Worm (Caenorhabditis elegans) whole organism, L1 larva: ENCODE results near the gene exos-7.

Experiments used
- C04F5.9 ChIP-seq: sonication (generic microtip); optimal IDR thresholded peaks from 2 replicates; lab custom pipeline; 2016; ENCODE audit warnings: missing genetic modification characterization, missing compliant biosample characterization
- F16B12.6 ChIP-seq: fragments of 150-350 bp; optimal IDR thresholded peaks from 2 replicates; lab custom pipeline; 2014; ENCODE audit warnings: missing biosample characterization, missing genetic modification characterization
- Y116A8C.19 ChIP-seq: sonication (generic microtip); optimal IDR thresholded peaks from 2 replicates; lab custom pipeline; 2016; ENCODE audit warnings: missing compliant biosample characterization, missing genetic modification characterization, borderline replicate concordance
- aha-1 ChIP-seq: fragments of 150-350 bp; optimal IDR thresholded peaks from 2 replicates; lab custom pipeline; 2014; ENCODE audit warnings: missing biosample characterization, missing genetic modification characterization
- alr-1 ChIP-seq: fragments of 200-800 bp; sonication (Bioruptor generic); optimal IDR thresholded peaks from 2 replicates; lab custom pipeline; 2018; ENCODE audit warnings: borderline replicate concordance, mild to moderate bottlenecking, missing genetic modification characterization, missing compliant biosample characterization
- aly-2 ChIP-seq: fragments of 150-350 bp; optimal IDR thresholded peaks from 2 replicates; lab custom pipeline; 2014; ENCODE audit warnings: missing biosample characterization, missing genetic modification characterization
- ceh-82 ChIP-seq, 3 experiments: fragments of 150-350 bp in 1 of 3; sonication (generic microtip) in 2 of 3; optimal IDR thresholded peaks; 2 replicates each; lab custom pipeline; 2014 to 2017; ENCODE audit warnings: missing biosample characterization in 3 of 3, missing genetic modification characterization in 3 of 3
- ceh-88 ChIP-seq: fragments of 200-800 bp; sonication (Bioruptor generic); IDR thresholded peaks from 2 replicates; pipeline ENCODE4 v1.3.6; 2022; ENCODE audit warnings: missing genetic modification characterization, missing compliant biosample characterization
- ceh-90 ChIP-seq: sonication (generic microtip); optimal IDR thresholded peaks from 2 replicates; lab custom pipeline; 2016; ENCODE audit warnings: missing genetic modification characterization, missing compliant biosample characterization
- ces-1 ChIP-seq: fragments of 150-350 bp; optimal IDR thresholded peaks from 2 replicates; lab custom pipeline; 2014; ENCODE audit warnings: missing biosample characterization, missing genetic modification reagents, missing genetic modification characterization
- dpl-1 ChIP-seq, 3 experiments: fragments of 150-350 bp in 2 of 3; sonication (generic microtip) in 1 of 3; optimal IDR thresholded peaks; 2 replicates each; lab custom pipeline; 2014 to 2017; ENCODE audit warnings: missing biosample characterization in 3 of 3, missing genetic modification characterization in 3 of 3, missing genetic modification reagents in 3 of 3
- dsc-1 ChIP-seq: sonication (generic microtip); optimal IDR thresholded peaks from 2 replicates; lab custom pipeline; 2016; ENCODE audit warnings: mild to moderate bottlenecking, missing genetic modification characterization, missing compliant biosample characterization
- efl-1 ChIP-seq, 4 experiments: fragments of 150-350 bp; optimal IDR thresholded peaks in 3 of 4; peaks in 1 of 4; 1 replicate in 1 of 4; 2 replicates in 3 of 4; lab custom pipeline; 2014; ENCODE audit warnings: missing biosample characterization in 2 of 4, missing genetic modification characterization in 2 of 4, missing genetic modification reagents in 2 of 4
- efl-3 ChIP-seq: fragments of 200-800 bp; sonication (Bioruptor generic); optimal IDR thresholded peaks from 2 replicates; lab custom pipeline; 2018; ENCODE audit warnings: mild to moderate bottlenecking, missing genetic modification characterization, missing compliant biosample characterization
- egl-13 ChIP-seq: sonication (generic microtip); optimal IDR thresholded peaks from 2 replicates; lab custom pipeline; 2016; ENCODE audit warnings: missing genotype, missing genetic modification reagents, missing genetic modification characterization, missing compliant biosample characterization
- egl-27 ChIP-seq, 2 experiments: fragments of 150-350 bp in 1 of 2; sonication (generic microtip); optimal IDR thresholded peaks; 3 replicates each; lab custom pipeline; 2017 to 2018; ENCODE audit warnings: missing biosample characterization in 2 of 2, missing genetic modification characterization in 2 of 2, missing genetic modification reagents in 2 of 2
- elt-2 ChIP-seq: sonication (generic microtip); optimal IDR thresholded peaks from 2 replicates; lab custom pipeline; 2016; ENCODE audit warnings: missing genetic modification characterization, mild to moderate bottlenecking, inconsistent platforms, missing compliant biosample characterization, missing genetic modification reagents
- fkh-10 ChIP-seq: sonication (generic microtip); optimal IDR thresholded peaks from 2 replicates; lab custom pipeline; 2017; ENCODE audit warnings: missing biosample characterization, missing genetic modification reagents, missing genetic modification characterization
- grh-1 ChIP-seq: fragments of 200-800 bp; sonication (Bioruptor generic); IDR thresholded peaks from 2 replicates; pipeline ENCODE4 v1.3.6; 2022; ENCODE audit warnings: missing genetic modification reagents, missing genetic modification characterization, missing compliant biosample characterization
- isw-1 ChIP-seq: fragments of 200-800 bp; sonication (Bioruptor generic); IDR thresholded peaks from 2 replicates; pipeline ENCODE4 v1.3.6; 2022; ENCODE audit warnings: missing genetic modification characterization, missing compliant biosample characterization
- jun-1 ChIP-seq: fragments of 150-350 bp; optimal IDR thresholded peaks from 2 replicates; lab custom pipeline; 2014; ENCODE audit warnings: missing biosample characterization, missing genetic modification reagents, missing genetic modification characterization
- lin-39 ChIP-seq: fragments of 150-350 bp; optimal IDR thresholded peaks from 2 replicates; lab custom pipeline; 2014; ENCODE audit warnings: missing biosample characterization, missing genetic modification reagents, missing genetic modification characterization
- nhr-11 ChIP-seq: fragments of 150-350 bp; optimal IDR thresholded peaks from 2 replicates; lab custom pipeline; 2014; ENCODE audit warnings: missing biosample characterization, missing genetic modification characterization
- nhr-19 ChIP-seq: fragments of 200-800 bp; sonication (Bioruptor generic); conservative IDR thresholded peaks from 2 replicates; pipeline ENCODE4 v1.3.6; 2022; ENCODE audit warnings: missing genetic modification characterization, missing compliant biosample characterization
- nhr-20 ChIP-seq: sonication (generic microtip); optimal IDR thresholded peaks from 2 replicates; lab custom pipeline; 2016; ENCODE audit warnings: mild to moderate bottlenecking, missing genetic modification characterization, missing compliant biosample characterization
- nhr-237 ChIP-seq: fragments of 150-350 bp; optimal IDR thresholded peaks from 2 replicates; lab custom pipeline; 2014; ENCODE audit warnings: missing biosample characterization, missing genetic modification characterization
- nhr-47 ChIP-seq: sonication (generic microtip); optimal IDR thresholded peaks from 2 replicates; lab custom pipeline; 2016; ENCODE audit warnings: mild to moderate bottlenecking, missing genetic modification characterization, moderate library complexity, missing compliant biosample characterization
- nhr-85 ChIP-seq: sonication (generic microtip); peaks from one replicate; lab custom pipeline; 2016; ENCODE audit warnings: missing genetic modification characterization, inconsistent platforms, missing compliant biosample characterization
- pag-3 ChIP-seq: sonication (generic microtip); optimal IDR thresholded peaks from 2 replicates; lab custom pipeline; 2017; ENCODE audit warnings: missing genetic modification characterization, mild to moderate bottlenecking, missing compliant biosample characterization, antibody characterized with exemption, borderline replicate concordance; ENCODE audit not compliant: insufficient read depth
- rnt-1 ChIP-seq: sonication (generic microtip); optimal IDR thresholded peaks from 2 replicates; lab custom pipeline; 2016; ENCODE audit warnings: mild to moderate bottlenecking, missing genetic modification characterization, moderate library complexity, missing compliant biosample characterization
- snpc-4 ChIP-seq: fragments of 150-350 bp; optimal IDR thresholded peaks from 2 replicates; lab custom pipeline; 2014; ENCODE audit warnings: missing biosample characterization, missing genetic modification characterization
- snu-23 ChIP-seq: sonication (generic microtip); optimal IDR thresholded peaks from 2 replicates; lab custom pipeline; 2016; ENCODE audit warnings: missing genetic modification characterization, missing compliant biosample characterization
- sptf-1 ChIP-seq: fragments of 150-350 bp; optimal IDR thresholded peaks from 2 replicates; lab custom pipeline; 2014; ENCODE audit warnings: missing biosample characterization, missing genetic modification characterization
- tlp-1 ChIP-seq: fragments of 150-350 bp; optimal IDR thresholded peaks from 2 replicates; lab custom pipeline; 2014; ENCODE audit warnings: missing biosample characterization, missing genetic modification characterization
- unc-30 ChIP-seq: sonication (generic microtip); optimal IDR thresholded peaks from 2 replicates; lab custom pipeline; 2017; ENCODE audit warnings: missing biosample characterization, missing genetic modification characterization
- unc-86 ChIP-seq: sonication (generic microtip); optimal IDR thresholded peaks from 2 replicates; lab custom pipeline; 2016; ENCODE audit warnings: missing genetic modification characterization, missing compliant biosample characterization
- unc-98 ChIP-seq: fragments of 200-800 bp; sonication (Bioruptor generic); IDR thresholded peaks from 2 replicates; pipeline ENCODE4 v1.3.6; 2022; ENCODE audit warnings: missing genetic modification characterization, missing compliant biosample characterization
- vab-15 ChIP-seq: sonication (generic microtip); optimal IDR thresholded peaks from 2 replicates; lab custom pipeline; 2017; ENCODE audit warnings: missing genotype, mild to moderate bottlenecking, missing genetic modification characterization, missing compliant biosample characterization
- xbp-1 ChIP-seq: sonication (generic microtip); optimal IDR thresholded peaks from 2 replicates; lab custom pipeline; 2016; ENCODE audit warnings: missing genetic modification characterization, missing compliant biosample characterization
- zag-1 ChIP-seq: fragments of 150-350 bp; optimal IDR thresholded peaks from 2 replicates; lab custom pipeline; 2014; ENCODE audit warnings: missing biosample characterization, missing genetic modification characterization
- zip-4 ChIP-seq: fragments of 200-800 bp; sonication (Bioruptor generic); optimal IDR thresholded peaks from 2 replicates; lab custom pipeline; 2018; ENCODE audit warnings: mild to moderate bottlenecking, missing genetic modification characterization, moderate library complexity, missing compliant biosample characterization
- ztf-11 ChIP-seq, 2 experiments: sonication (generic microtip); optimal IDR thresholded peaks; 2 replicates each; lab custom pipeline; 2016 to 2017; ENCODE audit warnings: missing genetic modification characterization in 2 of 2, missing biosample characterization in 1 of 2, missing compliant biosample characterization in 1 of 2

Gene exos-7

ce11 chrV:20789105-20789504, 49.6 kb upstream of the exos-7 start, which contains the start of gene tpan-1 (continued):
- no peak for TF ChIP-seq vab-15 (tag; lab: Kevin White, UChicago)
- no peak for TF ChIP-seq pag-3 (tag; lab: Kevin White, UChicago)
- peak; percentile 7 to 81 (median 50) for TF ChIP-seq ceh-82 (tag; optimal IDR thresholded peaks at IDR 0.05; lab: Kevin White, UChicago)
- TF ChIP-seq snu-23 (GFP tag; lab: Kevin White, UChicago), result peak; percentile 58
- no peak for TF ChIP-seq unc-98 (GFP tag; lab: Robert Waterston, UW)
- TF ChIP-seq nhr-237 (tag; lab: Kevin White, UChicago), result no peak
- TF ChIP-seq xbp-1 (tag; lab: Kevin White, UChicago), result peak; percentile 43
- TF ChIP-seq F16B12.6, result no peak
- TF ChIP-seq ceh-88 (GFP tag; lab: Robert Waterston, UW), result 0 out of 2 replicates have a peak, but pooled peaks have one; percentile 37
- no peak for TF ChIP-seq tlp-1 (tag; lab: Kevin White, UChicago)
- no peak for TF ChIP-seq C04F5.9 (tag; lab: Kevin White, UChicago)
- TF ChIP-seq nhr-11 (tag; lab: Kevin White, UChicago), result no peak
- TF ChIP-seq nhr-19 (GFP tag; lab: Robert Waterston, UW), result peak; percentile 36; the same call in 1 of the 2 replicates
- no peak for TF ChIP-seq rnt-1
- TF ChIP-seq lin-39 (tag; lab: Kevin White, UChicago), result no peak
- no peak for TF ChIP-seq jun-1
- peak; percentile 62 for TF ChIP-seq unc-86 (tag; lab: Kevin White, UChicago)
- peak; percentile 76 for TF ChIP-seq ces-1 (GFP tag; lab: Kevin White, UChicago)
- TF ChIP-seq nhr-85 (tag; lab: Kevin White, UChicago), result no peak
- TF ChIP-seq Y116A8C.19 (tag; lab: Kevin White, UChicago), result no peak
- no peak for TF ChIP-seq zip-4 (GFP tag; lab: Kevin White, UChicago)
- TF ChIP-seq zag-1, result no peak
- peak; percentile 7 to 9 for TF ChIP-seq efl-1 (optimal IDR thresholded peaks at IDR 0.05; lab: Kevin White, UChicago)
- TF ChIP-seq efl-1 (GFP tag; optimal IDR thresholded peaks at IDR 0.05 in 1 of 2; lab: Kevin White, UChicago), result peak; percentile 1 to 83
- no peak for TF ChIP-seq ceh-90 (tag; lab: Kevin White, UChicago)
- TF ChIP-seq sptf-1 (tag; lab: Kevin White, UChicago), result no peak
- no peak for TF ChIP-seq alr-1 (tag; lab: Kevin White, UChicago)
- TF ChIP-seq efl-3 (GFP tag; lab: Kevin White, UChicago), result no peak
- TF ChIP-seq aly-2 (tag; lab: Kevin White, UChicago), result no peak
- TF ChIP-seq dpl-1 (GFP tag; optimal IDR thresholded peaks at IDR 0.05; lab: Kevin White, UChicago), result peak in 1 of 3 experiments; percentile 27
- TF ChIP-seq elt-2 (tag; lab: Kevin White, UChicago), result no peak
- peak; percentile 43 for TF ChIP-seq egl-13
- peak; percentile 19 for TF ChIP-seq dsc-1 (tag; lab: Kevin White, UChicago)
- TF ChIP-seq ztf-11 (tag; optimal IDR thresholded peaks at IDR 0.05; lab: Kevin White, UChicago), result no peak
- no peak for TF ChIP-seq egl-27 (tag; optimal IDR thresholded peaks at IDR 0.05; lab: Kevin White, UChicago)

- TF ChIP-seq isw-1 (GFP tag; lab: Robert Waterston, UW), result no peak
- TF ChIP-seq snpc-4 (tag; lab: Kevin White, UChicago), result peak; percentile 61
- no peak for TF ChIP-seq nhr-20 (tag; lab: Kevin White, UChicago)
- no peak for TF ChIP-seq alr-1 (tag; lab: Kevin White, UChicago)
- no peak for TF ChIP-seq efl-1 (optimal IDR thresholded peaks at IDR 0.05; lab: Kevin White, UChicago)
- no peak for TF ChIP-seq efl-1 (GFP tag; optimal IDR thresholded peaks at IDR 0.05 in 1 of 2; lab: Kevin White, UChicago)
- TF ChIP-seq rnt-1, result no peak
- TF ChIP-seq fkh-10 (GFP tag; lab: Kevin White, UChicago), result no peak
- TF ChIP-seq nhr-47 (tag; lab: Kevin White, UChicago), result peak; percentile 14
- peak; percentile 24; the same call in 1 of the 2 replicates for TF ChIP-seq grh-1 (GFP tag; lab: Robert Waterston, UW)
- no peak for TF ChIP-seq unc-30 (tag; lab: Kevin White, UChicago)
- TF ChIP-seq aha-1 (tag; lab: Kevin White, UChicago), result no peak
These were observed 48.7 kb upstream of the exos-7 start, which contains the start of gene Y44A6D.1 for ce11 chrV:20790011-20790410. Y44A6D.1 (minus strand) TSS chrV:20790033.
